Worm (Caenorhabditis elegans) whole organism, L3 larva: ENCODE results near the gene F31E3.6.

Source experiments
- R02D3.7 ChIP-seq: fragments of 150-350 bp; optimal IDR thresholded peaks from 2 replicates; lab custom pipeline; 2014; ENCODE audit warnings: missing biosample characterization, missing genetic modification characterization
- ZK546.5 ChIP-seq: sonication (generic microtip); optimal IDR thresholded peaks from 2 replicates; lab custom pipeline; 2017; ENCODE audit warnings: missing biosample characterization, missing genetic modification characterization
- aly-2 ChIP-seq: fragments of 150-350 bp; optimal IDR thresholded peaks from 2 replicates; lab custom pipeline; 2014; ENCODE audit warnings: missing biosample characterization, missing genetic modification characterization
- ama-1 ChIP-seq: fragments of 150-350 bp; optimal IDR thresholded peaks from 2 replicates; lab custom pipeline; 2018
- ceh-16 ChIP-seq: sonication (generic microtip); optimal IDR thresholded peaks from 2 replicates; lab custom pipeline; 2017; ENCODE audit warnings: missing biosample characterization, missing genetic modification characterization
- ceh-28 ChIP-seq: fragments of 150-350 bp; optimal IDR thresholded peaks from 2 replicates; lab custom pipeline; 2014; ENCODE audit warnings: missing biosample characterization, missing genetic modification reagents, missing genetic modification characterization
- ceh-9 ChIP-seq: sonication (generic microtip); optimal IDR thresholded peaks from 2 replicates; lab custom pipeline; 2018; ENCODE audit warnings: missing biosample characterization, missing genetic modification characterization
- egl-27 ChIP-seq: sonication (generic microtip); optimal IDR thresholded peaks from 4 replicates; lab custom pipeline; 2017; ENCODE audit warnings: missing biosample characterization, missing genetic modification reagents, missing genetic modification characterization
- egl-5 ChIP-seq: fragments of 150-350 bp; optimal IDR thresholded peaks from 2 replicates; lab custom pipeline; 2017; ENCODE audit warnings: missing biosample characterization, missing genetic modification reagents, missing genetic modification characterization, inconsistent platforms
- elt-1 ChIP-seq: fragments of 150-350 bp; optimal IDR thresholded peaks from 2 replicates; lab custom pipeline; 2014; ENCODE audit warnings: missing biosample characterization, missing genetic modification characterization
- elt-2 ChIP-seq: sonication (generic microtip); optimal IDR thresholded peaks from 2 replicates; lab custom pipeline; 2016; ENCODE audit warnings: missing genetic modification reagents, mild to moderate bottlenecking, missing genetic modification characterization, missing compliant biosample characterization
- elt-3 ChIP-seq, 3 experiments: fragments of 150-350 bp in 1 of 3; sonication (generic microtip) in 2 of 3; optimal IDR thresholded peaks; 2 replicates in 2 of 3; 4 replicates in 1 of 3; lab custom pipeline; 2014 to 2017; ENCODE audit warnings: missing biosample characterization in 3 of 3, missing genetic modification characterization in 3 of 3
- fkh-2 ChIP-seq: fragments of 150-350 bp; optimal IDR thresholded peaks from 2 replicates; lab custom pipeline; 2014; ENCODE audit warnings: missing biosample characterization, missing genetic modification reagents, missing genetic modification characterization
- fos-1 ChIP-seq: fragments of 150-350 bp; optimal IDR thresholded peaks from 2 replicates; lab custom pipeline; 2014; ENCODE audit warnings: missing biosample characterization, missing genetic modification characterization
- lin-15B ChIP-seq: fragments of 150-350 bp; optimal IDR thresholded peaks from 2 replicates; lab custom pipeline; 2014; ENCODE audit warnings: missing biosample characterization, missing genetic modification characterization
- lin-39 ChIP-seq: fragments of 150-350 bp; optimal IDR thresholded peaks from 2 replicates; lab custom pipeline; 2018; ENCODE audit warnings: missing biosample characterization, missing genetic modification reagents, missing genetic modification characterization
- lsy-12 ChIP-seq: sonication (generic microtip); optimal IDR thresholded peaks from 2 replicates; lab custom pipeline; 2016; ENCODE audit warnings: mild to moderate bottlenecking, missing genetic modification characterization, missing compliant biosample characterization
- mdl-1 ChIP-seq: fragments of 150-350 bp; optimal IDR thresholded peaks from 2 replicates; lab custom pipeline; 2014; ENCODE audit warnings: missing biosample characterization, missing genetic modification characterization
- mml-1 ChIP-seq: fragments of 150-350 bp; sonication (generic microtip); optimal IDR thresholded peaks from 3 replicates; lab custom pipeline; 2014; ENCODE audit warnings: missing biosample characterization, missing genetic modification characterization
- nfya-1 ChIP-seq: sonication (generic microtip); optimal IDR thresholded peaks from 2 replicates; lab custom pipeline; 2017; ENCODE audit warnings: missing genetic modification characterization, mild to moderate bottlenecking, missing compliant biosample characterization, antibody characterized with exemption, moderate library complexity; ENCODE audit not compliant: insufficient read depth
- nhr-11 ChIP-seq: fragments of 150-350 bp; optimal IDR thresholded peaks from 2 replicates; lab custom pipeline; 2014; ENCODE audit warnings: missing biosample characterization, missing genetic modification characterization
- nhr-12 ChIP-seq: fragments of 150-350 bp; optimal IDR thresholded peaks from 2 replicates; lab custom pipeline; 2014; ENCODE audit warnings: missing biosample characterization, missing genetic modification characterization
- nhr-23 ChIP-seq: fragments of 150-350 bp; optimal IDR thresholded peaks from 2 replicates; lab custom pipeline; 2014; ENCODE audit warnings: missing biosample characterization, missing genetic modification reagents, missing genetic modification characterization
- nhr-237 ChIP-seq: fragments of 150-350 bp; optimal IDR thresholded peaks from 2 replicates; lab custom pipeline; 2014; ENCODE audit warnings: missing biosample characterization, missing genetic modification characterization
- nhr-25 ChIP-seq: sonication (generic microtip); optimal IDR thresholded peaks from 2 replicates; lab custom pipeline; 2017; ENCODE audit warnings: missing biosample characterization, missing genetic modification characterization
- nhr-28 ChIP-seq: fragments of 150-350 bp; optimal IDR thresholded peaks from 2 replicates; lab custom pipeline; 2014; ENCODE audit warnings: missing biosample characterization, missing genetic modification characterization
- nhr-67 ChIP-seq: fragments of 150-350 bp; optimal IDR thresholded peaks from 2 replicates; lab custom pipeline; 2014; ENCODE audit warnings: missing biosample characterization, missing genetic modification characterization
- nhr-76 ChIP-seq: fragments of 150-350 bp; sonication (generic microtip); optimal IDR thresholded peaks from 5 replicates; lab custom pipeline; 2014; ENCODE audit warnings: missing biosample characterization, missing genetic modification characterization
- pha-4 ChIP-seq: fragments of 150-350 bp; optimal IDR thresholded peaks from 2 replicates; lab custom pipeline; 2014; ENCODE audit warnings: missing biosample characterization, missing genetic modification reagents, missing genetic modification characterization
- pqm-1 ChIP-seq: fragments of 150-350 bp; optimal IDR thresholded peaks from 2 replicates; lab custom pipeline; 2017; ENCODE audit warnings: missing biosample characterization, missing genetic modification characterization, inconsistent platforms
- sea-2 ChIP-seq: fragments of 150-350 bp; sonication (generic microtip); optimal IDR thresholded peaks from 4 replicates; lab custom pipeline; 2014; ENCODE audit warnings: missing biosample characterization, missing genetic modification reagents, missing genetic modification characterization
- skn-1 ChIP-seq: fragments of 150-350 bp; optimal IDR thresholded peaks from 2 replicates; lab custom pipeline; 2014; ENCODE audit warnings: missing biosample characterization, missing genetic modification characterization
- tbx-2 ChIP-seq: sonication (generic microtip); optimal IDR thresholded peaks from 2 replicates; lab custom pipeline; 2016; ENCODE audit warnings: mild to moderate bottlenecking, missing genetic modification characterization, missing compliant biosample characterization
- unc-39 ChIP-seq: sonication (generic microtip); optimal IDR thresholded peaks from 4 replicates; lab custom pipeline; 2017; ENCODE audit warnings: missing biosample characterization, missing genetic modification characterization
- zag-1 ChIP-seq: fragments of 150-350 bp; optimal IDR thresholded peaks from 2 replicates; lab custom pipeline; 2014; ENCODE audit warnings: missing biosample characterization, missing genetic modification characterization
- ztf-4 ChIP-seq: fragments of 150-350 bp; optimal IDR thresholded peaks from 2 replicates; lab custom pipeline; 2014; ENCODE audit warnings: missing biosample characterization, missing genetic modification characterization

Gene F31E3.6

ce11 chrIII:6992496-6992895 lies 10.6 kb downstream of the F31E3.6 start:
- TF ChIP-seq pqm-1 (tag; lab: Kevin White, UChicago) (peak; percentile 22), fos-1 (no peak), pha-4 (tag; lab: Kevin White, UChicago) (peak; percentile 37), elt-2 (tag; lab: Kevin White, UChicago) (peak; percentile 15)
- TF ChIP-seq, all 47 proteins: peak for 3

DNA sequence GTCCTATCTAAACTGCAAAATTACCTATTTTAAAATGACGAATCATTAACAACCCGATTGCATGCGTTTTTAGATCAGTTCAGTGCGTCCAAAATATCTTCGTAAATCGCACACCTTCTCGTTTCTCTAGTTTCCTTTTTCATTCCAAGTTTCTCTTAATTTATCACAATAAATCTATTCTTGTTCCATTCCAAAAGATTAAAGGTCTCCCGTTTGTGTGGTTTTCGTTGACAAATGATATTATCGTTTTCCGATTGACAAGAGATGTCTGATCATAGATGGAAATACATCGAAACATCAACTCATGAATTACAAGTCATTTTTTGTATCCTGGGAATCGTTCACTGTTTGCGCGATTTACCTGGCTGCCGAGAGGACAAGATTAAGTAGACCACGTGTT lies 11.3 kb downstream of the F31E3.6 start:
- TF ChIP-seq nhr-11 (tag; lab: Kevin White, UChicago) (no peak), tbx-2 (no peak), lsy-12 (no peak), R02D3.7 (no peak), ztf-4 (tag; lab: Kevin White, UChicago) (no peak), nhr-23 (peak; percentile 26), egl-27 (no peak)

DNA sequence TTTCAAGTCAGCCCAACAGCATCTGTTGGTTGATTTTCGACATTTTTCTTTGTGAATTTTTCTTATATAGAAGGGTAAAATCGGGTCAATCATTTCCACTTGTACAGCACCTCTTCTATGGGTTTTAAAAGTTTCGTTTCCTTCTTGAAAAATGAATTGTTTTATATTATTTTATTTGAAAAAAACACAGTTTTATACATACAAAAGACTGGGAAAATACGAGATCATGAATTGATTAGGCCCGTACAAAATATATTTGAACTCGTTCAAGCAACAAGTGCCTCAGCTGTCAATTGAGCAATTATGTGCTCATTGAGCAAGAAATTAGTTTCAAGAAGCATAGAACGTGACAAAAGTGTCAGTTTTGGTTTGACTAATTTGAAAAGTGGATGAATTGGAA lies 20.3 kb downstream of the F31E3.6 start:
- TF ChIP-seq nhr-76 (tag; lab: Kevin White, UChicago), result no peak
- TF ChIP-seq aly-2 (tag; lab: Kevin White, UChicago), result no peak
- no peak for TF ChIP-seq elt-2 (tag; lab: Kevin White, UChicago)
- no peak for TF ChIP-seq zag-1
- TF ChIP-seq nhr-12 (tag; lab: Kevin White, UChicago), result no peak
- no peak for TF ChIP-seq lin-15B (tag; lab: Kevin White, UChicago)
- TF ChIP-seq lin-39 (tag; lab: Kevin White, UChicago), result no peak
- TF ChIP-seq nfya-1, result no peak
- no peak for TF ChIP-seq ZK546.5 (tag; lab: Kevin White, UChicago)
- TF ChIP-seq nhr-67 (tag; lab: Kevin White, UChicago), result no peak
- TF ChIP-seq elt-3 (tag; optimal IDR thresholded peaks at IDR 0.05; lab: Kevin White, UChicago), result no peak
- TF ChIP-seq elt-1 (tag; lab: Kevin White, UChicago), result no peak
- no peak for TF ChIP-seq fos-1
- no peak for TF ChIP-seq mdl-1 (tag; lab: Kevin White, UChicago)
- TF ChIP-seq, all 47 proteins: peak for 0

DNA sequence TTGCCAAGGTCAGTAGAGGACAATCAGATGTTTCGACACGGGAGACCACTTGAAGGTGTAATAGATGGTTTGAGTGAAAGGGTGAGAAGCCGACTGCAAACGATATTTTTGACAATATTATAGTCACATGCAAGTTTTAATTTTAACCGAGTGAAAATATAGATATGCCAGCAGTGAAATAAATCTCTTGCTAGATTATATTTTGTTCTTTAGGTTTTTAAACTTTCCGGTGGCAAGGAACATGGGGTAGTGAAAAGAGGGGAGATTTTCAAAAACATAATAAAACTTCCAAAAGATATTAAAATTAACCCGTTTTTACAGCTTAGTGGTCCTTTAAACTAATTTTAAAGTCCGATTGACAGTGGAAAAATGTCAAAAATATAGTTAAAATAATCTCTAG lies 23.5 kb downstream of the F31E3.6 start, which contains the start of gene C06E8.5:
Gene C06E8.5 (minus strand): TSS at position 101 of the 400 bp plus-strand sequence.
- TF ChIP-seq nhr-28 (no peak), ama-1 (lab: Kevin White, UChicago) (no peak), nhr-25 (peak; percentile 16), egl-27 (no peak), nhr-237 (no peak)

- TF ChIP-seq lin-39 (tag; lab: Kevin White, UChicago) (no peak), nhr-23 (no peak), lsy-12 (no peak), nhr-11 (tag; lab: Kevin White, UChicago) (no peak), nhr-25 (no peak), nhr-67 (tag; lab: Kevin White, UChicago) (no peak), fos-1 (no peak), elt-3 (tag; optimal IDR thresholded peaks at IDR 0.05; lab: Kevin White, UChicago) (no peak), ceh-28 (no peak), fkh-2 (tag; lab: Kevin White, UChicago) (no peak), mml-1 (tag; lab: Kevin White, UChicago) (no peak), elt-1 (tag; lab: Kevin White, UChicago) (no peak), ceh-9 (tag; lab: Kevin White, UChicago) (no peak), unc-39 (tag; lab: Kevin White, UChicago) (no peak), skn-1 (tag; lab: Kevin White, UChicago) (no peak), nhr-76 (tag; lab: Kevin White, UChicago) (no peak)
Measured at ce11 chrIII:7008836-7009235, 27.0 kb downstream of the F31E3.6 start, which contains the start of gene lgc-38. Gene lgc-38 (plus strand): TSS chrIII:7009136.

DNA sequence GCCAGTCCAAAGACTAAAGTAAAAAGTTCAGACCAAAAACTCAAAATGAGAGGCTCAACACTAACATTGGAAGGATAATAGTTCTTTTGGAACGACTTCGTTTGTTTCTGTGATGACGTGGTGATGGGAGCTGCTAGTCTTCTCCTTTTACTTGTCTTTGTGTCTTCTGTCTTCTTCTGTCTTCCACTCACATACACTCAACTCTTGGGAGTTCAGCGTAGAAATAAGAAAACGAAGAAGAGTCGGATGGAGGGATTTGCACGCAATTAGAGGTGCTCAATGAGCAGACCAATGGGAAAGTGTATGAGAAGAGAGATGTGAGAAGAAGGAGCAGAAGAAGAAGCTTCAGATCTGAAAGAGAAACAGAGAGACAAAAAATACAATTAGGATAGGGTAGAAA lies 30.2 kb downstream of the F31E3.6 start:
- no peak for TF ChIP-seq sea-2 (GFP tag; lab: Kevin White, UChicago)
- TF ChIP-seq egl-5 (tag; lab: Kevin White, UChicago), result no peak
- TF ChIP-seq ceh-16, result no peak
